Worm (Caenorhabditis elegans) whole organism, young adult: Measurements from ENCODE around the gene R13D11.1.

Experiments
- B0019.2 ChIP-seq: fragments of 200-800 bp; sonication (Bioruptor generic); conservative IDR thresholded peaks from 2 replicates; pipeline ENCODE4 v1.3.6; 2022; ENCODE audit warnings: missing genetic modification reagents, missing genetic modification characterization, missing compliant biosample characterization
- D2030.7 ChIP-seq: fragments of 200-800 bp; sonication (Bioruptor generic); IDR thresholded peaks from 2 replicates; pipeline ENCODE4 v1.3.6; 2022; ENCODE audit warnings: missing genetic modification reagents, missing genetic modification characterization, missing compliant biosample characterization
- F22D6.2 ChIP-seq: sonication (generic microtip); optimal IDR thresholded peaks from 2 replicates; lab custom pipeline; 2016; ENCODE audit warnings: mild to moderate bottlenecking, missing genetic modification characterization, missing compliant biosample characterization
- F23B12.7 ChIP-seq: sonication (generic microtip); optimal IDR thresholded peaks from 2 replicates; lab custom pipeline; 2017; ENCODE audit warnings: missing genetic modification characterization, mild to moderate bottlenecking, missing compliant biosample characterization, antibody characterized with exemption, moderate library complexity; ENCODE audit not compliant: insufficient read depth
- F33H1.4 ChIP-seq: fragments of 200-800 bp; sonication (Bioruptor generic); IDR thresholded peaks from 2 replicates; pipeline ENCODE4 v1.3.6; 2022; ENCODE audit warnings: missing genetic modification reagents, missing genetic modification characterization, missing compliant biosample characterization
- F37B4.10 ChIP-seq: fragments of 200-800 bp; sonication (Bioruptor generic); IDR thresholded peaks from 2 replicates; pipeline ENCODE4 v1.3.6; 2022; ENCODE audit warnings: missing genetic modification characterization, missing compliant biosample characterization
- F39B2.1 ChIP-seq: fragments of 200-800 bp; sonication (Bioruptor generic); IDR thresholded peaks from 2 replicates; pipeline ENCODE4 v1.3.6; 2022; ENCODE audit warnings: missing genetic modification reagents, missing genetic modification characterization, missing compliant biosample characterization
- F49E8.2 ChIP-seq: sonication (generic microtip); optimal IDR thresholded peaks from 3 replicates; lab custom pipeline; 2017; ENCODE audit warnings: missing genetic modification characterization, mild to moderate bottlenecking, missing compliant biosample characterization, antibody characterized with exemption, moderate library complexity; ENCODE audit not compliant: insufficient read depth
- F52B5.7 ChIP-seq: sonication (generic microtip); optimal IDR thresholded peaks from 2 replicates; lab custom pipeline; 2016; ENCODE audit warnings: mild to moderate bottlenecking, missing genetic modification characterization, missing compliant biosample characterization
- K11D2.4 ChIP-seq: fragments of 200-800 bp; sonication (Bioruptor generic); IDR thresholded peaks from 2 replicates; pipeline ENCODE4 v1.3.6; 2022; ENCODE audit warnings: missing genetic modification reagents, missing genetic modification characterization, missing compliant biosample characterization
- T07F8.4 ChIP-seq: sonication (generic microtip); optimal IDR thresholded peaks from 2 replicates; lab custom pipeline; 2016; ENCODE audit warnings: mild to moderate bottlenecking, missing genetic modification characterization, moderate library complexity, missing compliant biosample characterization
- Y53F4B.3 ChIP-seq: fragments of 200-800 bp; sonication (Bioruptor generic); IDR thresholded peaks from 2 replicates; pipeline ENCODE4 v1.3.6; 2022; ENCODE audit warnings: missing genetic modification reagents, missing genetic modification characterization, missing compliant biosample characterization
- akir-1 ChIP-seq: fragments of 200-800 bp; sonication (Bioruptor generic); optimal IDR thresholded peaks from 2 replicates; lab custom pipeline; 2018; ENCODE audit warnings: mild to moderate bottlenecking, missing genetic modification characterization, moderate library complexity, missing compliant biosample characterization
- athp-1 ChIP-seq: sonication (generic microtip); optimal IDR thresholded peaks from 2 replicates; lab custom pipeline; 2017; ENCODE audit warnings: mild to moderate bottlenecking, missing genetic modification characterization, missing compliant biosample characterization
- bed-1 ChIP-seq: fragments of 200-800 bp; sonication (Bioruptor generic); IDR thresholded peaks from 2 replicates; pipeline ENCODE4 v1.3.6; 2022; ENCODE audit warnings: missing genetic modification reagents, missing genetic modification characterization, missing compliant biosample characterization
- ccch-3 ChIP-seq: fragments of 200-800 bp; sonication (Bioruptor generic); optimal IDR thresholded peaks from 2 replicates; lab custom pipeline; 2018; ENCODE audit warnings: mild to moderate bottlenecking, missing genetic modification characterization, missing compliant biosample characterization
- cebp-2 ChIP-seq: fragments of 200-800 bp; sonication (Bioruptor generic); IDR thresholded peaks from 2 replicates; pipeline ENCODE4 v1.3.6; 2022; ENCODE audit warnings: missing genetic modification characterization, missing compliant biosample characterization
- ceh-100 ChIP-seq: fragments of 200-800 bp; sonication (Bioruptor generic); IDR thresholded peaks from 2 replicates; pipeline ENCODE4 v1.3.6; 2022; ENCODE audit warnings: missing genetic modification reagents, missing genetic modification characterization, missing compliant biosample characterization
- ceh-27 ChIP-seq: fragments of 200-800 bp; sonication (Bioruptor generic); optimal IDR thresholded peaks from 2 replicates; lab custom pipeline; 2018; ENCODE audit warnings: mild to moderate bottlenecking, missing genetic modification characterization, moderate library complexity, missing compliant biosample characterization
- ceh-79 ChIP-seq: sonication (generic microtip); optimal IDR thresholded peaks from 2 replicates; lab custom pipeline; 2017; ENCODE audit warnings: mild to moderate bottlenecking, missing genetic modification characterization, missing compliant biosample characterization
- dpl-1 ChIP-seq: fragments of 150-350 bp; optimal IDR thresholded peaks from 2 replicates; lab custom pipeline; 2014; ENCODE audit warnings: missing biosample characterization, missing genetic modification reagents, missing genetic modification characterization
- egl-18 ChIP-seq: fragments of 200-800 bp; sonication (Bioruptor generic); IDR thresholded peaks from 2 replicates; pipeline ENCODE4 v1.3.6; 2022; ENCODE audit warnings: missing genetic modification reagents, missing genetic modification characterization, missing compliant biosample characterization
- ekl-4 ChIP-seq: fragments of 200-800 bp; sonication (Bioruptor generic); IDR thresholded peaks from 2 replicates; pipeline ENCODE4 v1.3.6; 2022; ENCODE audit warnings: missing genetic modification reagents, missing genetic modification characterization, missing compliant biosample characterization
- him-1 ChIP-seq: sonication (generic microtip); optimal IDR thresholded peaks from 2 replicates; lab custom pipeline; 2016; ENCODE audit warnings: missing genotype, missing genetic modification reagents, missing genetic modification characterization, missing compliant biosample characterization
- hmg-20 ChIP-seq: fragments of 200-800 bp; sonication (Bioruptor generic); IDR thresholded peaks from 2 replicates; pipeline ENCODE4 v1.3.6; 2022; ENCODE audit warnings: missing genetic modification reagents, missing genetic modification characterization, missing compliant biosample characterization
- hsf-1 ChIP-seq: fragments of 200-800 bp; sonication (Bioruptor generic); IDR thresholded peaks from 2 replicates; pipeline ENCODE4 v1.3.6; 2022; ENCODE audit warnings: missing genetic modification reagents, missing genetic modification characterization, missing compliant biosample characterization
- let-526 ChIP-seq: fragments of 200-800 bp; sonication (Bioruptor generic); IDR thresholded peaks from 2 replicates; pipeline ENCODE4 v1.3.6; 2022; ENCODE audit warnings: missing genetic modification reagents, missing genetic modification characterization, missing compliant biosample characterization
- lin-35 ChIP-seq, 3 experiments: fragments of 150-350 bp in 2 of 3; sonication (generic microtip) in 1 of 3; optimal IDR thresholded peaks; 2 replicates each; lab custom pipeline; 2014 to 2018; ENCODE audit warnings: missing biosample characterization in 3 of 3, missing genetic modification characterization in 3 of 3, missing genetic modification reagents in 3 of 3
- lin-54 ChIP-seq: fragments of 200-800 bp; sonication (Bioruptor generic); optimal IDR thresholded peaks from 2 replicates; lab custom pipeline; 2018; ENCODE audit warnings: mild to moderate bottlenecking, missing genetic modification characterization, missing compliant biosample characterization
- lsl-1 ChIP-seq: fragments of 200-800 bp; sonication (Bioruptor generic); optimal IDR thresholded peaks from 2 replicates; lab custom pipeline; 2018; ENCODE audit warnings: mild to moderate bottlenecking, missing genetic modification characterization, moderate library complexity, missing compliant biosample characterization
- madf-10 ChIP-seq: sonication (generic microtip); optimal IDR thresholded peaks from 2 replicates; lab custom pipeline; 2016; ENCODE audit warnings: mild to moderate bottlenecking, missing genetic modification characterization, missing compliant biosample characterization
- mcd-1 ChIP-seq: fragments of 200-800 bp; sonication (Bioruptor generic); IDR thresholded peaks from 2 replicates; pipeline ENCODE4 v1.3.6; 2022; ENCODE audit warnings: missing genetic modification reagents, missing genetic modification characterization, missing compliant biosample characterization
- nfya-1 ChIP-seq: sonication (generic microtip); optimal IDR thresholded peaks from 2 replicates; lab custom pipeline; 2017; ENCODE audit warnings: antibody characterized with exemption, missing compliant biosample characterization, missing genetic modification characterization, borderline replicate concordance; ENCODE audit not compliant: insufficient read depth
- nhr-179 ChIP-seq: sonication (generic microtip); optimal IDR thresholded peaks from 2 replicates; lab custom pipeline; 2016; ENCODE audit warnings: mild to moderate bottlenecking, missing genetic modification characterization, missing compliant biosample characterization
- nhr-80 ChIP-seq: sonication (generic microtip); optimal IDR thresholded peaks from 2 replicates; lab custom pipeline; 2016; ENCODE audit warnings: missing genetic modification characterization, missing compliant biosample characterization
- rec-8 ChIP-seq, 2 experiments: sonication (generic microtip); optimal IDR thresholded peaks; 2 replicates each; lab custom pipeline; 2016; ENCODE audit warnings: mild to moderate bottlenecking in 2 of 2, missing genetic modification characterization in 2 of 2, missing genetic modification reagents in 2 of 2, missing genotype in 2 of 2, missing biosample characterization in 1 of 2, missing compliant biosample characterization in 1 of 2, moderate library complexity in 1 of 2
- sea-2 ChIP-seq: fragments of 200-800 bp; sonication (Bioruptor generic); IDR thresholded peaks from 2 replicates; pipeline ENCODE4 v1.3.6; 2022; ENCODE audit warnings: missing genetic modification characterization, missing compliant biosample characterization
- snpc-1.3 ChIP-seq: sonication (generic microtip); optimal IDR thresholded peaks from 2 replicates; lab custom pipeline; 2017; ENCODE audit warnings: missing genetic modification characterization, mild to moderate bottlenecking, missing compliant biosample characterization, antibody characterized with exemption, moderate library complexity, missing genotype, missing genetic modification reagents; ENCODE audit not compliant: insufficient read depth
- snpc-3.4 ChIP-seq: sonication (generic microtip); optimal IDR thresholded peaks from 2 replicates; lab custom pipeline; 2017; ENCODE audit warnings: missing genetic modification characterization, mild to moderate bottlenecking, missing compliant biosample characterization, antibody characterized with exemption, moderate library complexity, missing genotype, missing genetic modification reagents
- snpc-4 ChIP-seq, 5 experiments: fragments of 150-350 bp in 1 of 5; sonication (generic microtip) in 4 of 5; optimal IDR thresholded peaks; 2 replicates each; lab custom pipeline; 2014 to 2018; ENCODE audit warnings: missing genetic modification characterization in 5 of 5, missing biosample characterization in 3 of 5, antibody characterized with exemption in 2 of 5, mild to moderate bottlenecking in 2 of 5, missing compliant biosample characterization in 2 of 5, missing genotype in 2 of 5, moderate library complexity in 2 of 5, missing genetic modification reagents in 1 of 5
- tbp1 ChIP-seq: fragments of 200-800 bp; sonication (Bioruptor generic); optimal IDR thresholded peaks from 2 replicates; lab custom pipeline; 2018; ENCODE audit warnings: mild to moderate bottlenecking, missing genetic modification characterization, missing compliant biosample characterization
- tbx-9 ChIP-seq: sonication (generic microtip); optimal IDR thresholded peaks from 2 replicates; lab custom pipeline; 2016; ENCODE audit warnings: borderline replicate concordance, missing genetic modification characterization, inconsistent platforms, missing compliant biosample characterization
- tlf-1 ChIP-seq: fragments of 200-800 bp; sonication (Bioruptor generic); optimal IDR thresholded peaks from 2 replicates; lab custom pipeline; 2018; ENCODE audit warnings: mild to moderate bottlenecking, missing genetic modification characterization, missing compliant biosample characterization
- zfh-2 ChIP-seq: fragments of 200-800 bp; sonication (Bioruptor generic); conservative IDR thresholded peaks from 2 replicates; pipeline ENCODE4 v1.3.6; 2022; ENCODE audit warnings: missing genetic modification reagents, missing genetic modification characterization, missing compliant biosample characterization
- ztf-3 ChIP-seq: fragments of 200-800 bp; sonication (Bioruptor generic); optimal IDR thresholded peaks from 2 replicates; lab custom pipeline; 2018; ENCODE audit warnings: mild to moderate bottlenecking, missing genetic modification characterization, missing compliant biosample characterization

The R13D11.1 gene

DNA sequence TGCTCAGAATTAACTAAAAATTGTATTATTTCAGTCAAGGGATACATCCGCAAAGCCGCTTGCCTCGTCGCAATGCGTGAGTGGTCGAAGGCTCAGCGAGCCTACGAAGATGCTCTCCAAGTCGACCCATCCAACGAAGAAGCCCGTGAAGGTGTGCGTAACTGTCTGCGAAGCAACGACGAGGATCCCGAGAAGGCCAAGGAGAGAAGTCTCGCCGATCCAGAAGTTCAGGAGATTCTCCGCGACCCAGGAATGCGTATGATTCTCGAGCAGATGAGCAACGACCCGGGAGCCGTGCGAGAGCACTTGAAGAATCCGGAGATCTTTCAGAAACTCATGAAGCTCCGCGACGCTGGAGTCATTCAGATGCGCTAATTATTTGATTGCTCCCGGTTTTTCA lies 42.9 kb upstream of the R13D11.1 start:
- no peak for TF ChIP-seq F52B5.7 (tag; lab: Kevin White, UChicago)
- peak; percentile 60 for TF ChIP-seq zfh-2 (GFP tag; lab: Robert Waterston, UW)
- no peak for TF ChIP-seq nhr-80 (tag; lab: Kevin White, UChicago)
- TF ChIP-seq ekl-4 (GFP tag; lab: Robert Waterston, UW), result no peak
- no peak for TF ChIP-seq snpc-1.3 (tag; lab: Kevin White, UChicago)
- TF ChIP-seq ceh-100 (GFP tag; lab: Robert Waterston, UW), result no peak
- TF ChIP-seq rec-8 (tag; optimal IDR thresholded peaks at IDR 0.05; lab: Kevin White, UChicago), result no peak
- TF ChIP-seq, all 124 proteins: peak for 1

ce11 chrV:774875-775359 lies 42.4 kb upstream of the R13D11.1 start, which contains the start of gene srbc-58:
Gene srbc-58, plus strand, starts transcription at chrV:774995.
- TF ChIP-seq snpc-4 (GFP tag; optimal IDR thresholded peaks at IDR 0.05; lab: Kevin White, UChicago), result no peak
- peak in 2 of 4 experiments; percentile 10 to 39 for TF ChIP-seq snpc-4 (tag; optimal IDR thresholded peaks at IDR 0.05; lab: Kevin White, UChicago)
- TF ChIP-seq athp-1, result no peak
- peak; percentile 43 for TF ChIP-seq F49E8.2
- no peak for TF ChIP-seq egl-18 (GFP tag; lab: Robert Waterston, UW)
- peak; percentile 11 for TF ChIP-seq tbp1 (GFP tag; lab: Kevin White, UChicago)
- no peak for TF ChIP-seq F33H1.4 (GFP tag; lab: Robert Waterston, UW)
- TF ChIP-seq ccch-3 (GFP tag; lab: Kevin White, UChicago), result no peak
- TF ChIP-seq cebp-2 (GFP tag; lab: Robert Waterston, UW), result no peak
- peak; percentile 27 for TF ChIP-seq lsl-1
- no peak for TF ChIP-seq B0019.2 (GFP tag; lab: Robert Waterston, UW)
- no peak for TF ChIP-seq madf-10
- no peak for TF ChIP-seq ztf-3 (GFP tag; lab: Kevin White, UChicago)
- no peak for TF ChIP-seq nhr-179
- peak; percentile 52 for TF ChIP-seq dpl-1 (GFP tag; lab: Kevin White, UChicago)
- TF ChIP-seq bed-1 (GFP tag; lab: Robert Waterston, UW), result no peak
- TF ChIP-seq F22D6.2 (tag; lab: Kevin White, UChicago), result no peak
- no peak for TF ChIP-seq sea-2 (GFP tag; lab: Robert Waterston, UW)
- no peak for TF ChIP-seq nfya-1 (tag; lab: Kevin White, UChicago)
- TF ChIP-seq snpc-3.4 (tag; lab: Kevin White, UChicago), result peak; percentile 49
- TF ChIP-seq lin-54 (GFP tag; lab: Kevin White, UChicago), result peak; percentile 77
- no peak for TF ChIP-seq akir-1 (GFP tag; lab: Kevin White, UChicago)
- TF ChIP-seq hmg-20 (GFP tag; lab: Robert Waterston, UW), result no peak
- TF ChIP-seq lin-35 (GFP tag; optimal IDR thresholded peaks at IDR 0.05; lab: Kevin White, UChicago), result peak in 2 of 3 experiments; percentile 8 to 35
- TF ChIP-seq ceh-27 (GFP tag; lab: Kevin White, UChicago), result no peak
- TF ChIP-seq mcd-1 (GFP tag; lab: Robert Waterston, UW), result peak; percentile 83
- TF ChIP-seq F39B2.1 (GFP tag; lab: Robert Waterston, UW), result no peak
- TF ChIP-seq ekl-4 (GFP tag; lab: Robert Waterston, UW), result peak; percentile 78
- TF ChIP-seq tlf-1 (GFP tag; lab: Kevin White, UChicago), result peak; percentile 72
- no peak for TF ChIP-seq let-526 (GFP tag; lab: Robert Waterston, UW)
- TF ChIP-seq rec-8 (tag; optimal IDR thresholded peaks at IDR 0.05; lab: Kevin White, UChicago), result no peak
- no peak for TF ChIP-seq Y53F4B.3 (GFP tag; lab: Robert Waterston, UW)
- peak; percentile 45; the same call in 1 of the 2 replicates for TF ChIP-seq D2030.7
- no peak for TF ChIP-seq tbx-9 (tag; lab: Kevin White, UChicago)
- TF ChIP-seq T07F8.4, result no peak
- TF ChIP-seq ceh-79 (tag; lab: Kevin White, UChicago), result peak; percentile 8
- TF ChIP-seq F23B12.7 (tag; lab: Kevin White, UChicago), result no peak
- peak; percentile 49 for TF ChIP-seq him-1 (tag; lab: Kevin White, UChicago)
- TF ChIP-seq K11D2.4 (GFP tag; lab: Robert Waterston, UW), result no peak
- peak; percentile 75; the same call in 1 of the 2 replicates for TF ChIP-seq hsf-1 (GFP tag; lab: Robert Waterston, UW)
- no peak for TF ChIP-seq F37B4.10
